Fruit fly (Drosophila melanogaster) whole organism: ENCODE results near the gene CG14568.

Experiments used
- CG8478 ChIP-seq: fragments of >200 bp; optimal IDR thresholded peaks from 2 replicates; lab custom pipeline; 2018; ENCODE audit warnings: inconsistent platforms
- Dll ChIP-seq: fragments of >200 bp; optimal IDR thresholded peaks from 2 replicates; lab custom pipeline; 2017
- EcR ChIP-seq, 2 experiments: fragments of >200 bp; optimal IDR thresholded peaks; 2 replicates each; lab custom pipeline; 2017; ENCODE audit warnings: missing biosample characterization in 2 of 2, missing genetic modification characterization in 2 of 2, missing genetic modification reagents in 2 of 2
- pan ChIP-seq: fragments of >200 bp; optimal IDR thresholded peaks from 2 replicates; lab custom pipeline; 2017
- psq ChIP-seq: fragments of >200 bp; optimal IDR thresholded peaks from 2 replicates; lab custom pipeline; 2017
- usp ChIP-seq: fragments of >200 bp; optimal IDR thresholded peaks from 2 replicates; lab custom pipeline; 2017; ENCODE audit warnings: missing biosample characterization, missing genetic modification characterization, mixed read lengths

CG14568 gene

dm6 chr3L:21700945-21701344 lies 32.3 kb downstream of the CG14568 start:
- no peak for TF ChIP-seq CG8478 (lab: Kevin White, UChicago)
- TF ChIP-seq usp (GFP tag; lab: Kevin White, UChicago) = no peak
- TF ChIP-seq pan (lab: Kevin White, UChicago) = no peak
- TF ChIP-seq psq = no peak
- no peak for TF ChIP-seq Dll (lab: Kevin White, UChicago)
- TF ChIP-seq EcR (GFP tag; optimal IDR thresholded peaks at IDR 0.05; lab: Kevin White, UChicago) = no peak

dm6 chr3L:21700052-21700451 lies 33.2 kb downstream of the CG14568 start:
- TF ChIP-seq EcR (GFP tag; optimal IDR thresholded peaks at IDR 0.05; lab: Kevin White, UChicago) (no peak), Dll (lab: Kevin White, UChicago) (no peak), CG8478 (lab: Kevin White, UChicago) (no peak), usp (GFP tag; lab: Kevin White, UChicago) (no peak), pan (lab: Kevin White, UChicago) (no peak), psq (no peak)

dm6 chr3L:21694647-21695046 lies 38.6 kb downstream of the CG14568 start:
- TF ChIP-seq CG8478 (lab: Kevin White, UChicago) (no peak), Dll (lab: Kevin White, UChicago) (no peak)

DNA sequence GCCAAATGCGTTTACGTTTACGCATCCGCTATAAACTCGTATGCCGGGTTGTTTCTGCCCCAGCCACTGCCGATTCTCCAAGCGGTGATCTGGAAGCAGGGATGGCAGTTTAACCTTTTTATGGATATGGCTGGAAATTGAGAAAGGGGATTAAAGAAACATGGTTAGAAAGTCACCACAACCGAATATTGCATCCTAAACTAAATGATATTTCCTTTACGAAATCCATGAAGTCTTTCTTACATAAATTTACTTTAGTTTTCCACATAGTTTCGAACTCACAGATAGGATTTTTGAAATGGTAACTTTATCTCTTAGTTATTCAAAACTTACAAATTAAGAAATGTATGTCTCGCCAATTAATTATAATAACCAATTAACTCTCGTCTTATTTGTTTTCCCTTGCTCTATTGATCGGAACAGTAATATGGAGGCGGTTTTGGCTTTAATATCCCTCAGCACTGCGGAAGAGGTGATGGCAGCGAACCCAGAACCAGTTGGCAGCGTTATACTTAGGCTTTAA lies 44.6 kb downstream of the CG14568 start:
- TF ChIP-seq usp (GFP tag; lab: Kevin White, UChicago) = no peak
- no peak for TF ChIP-seq EcR (GFP tag; optimal IDR thresholded peaks at IDR 0.05; lab: Kevin White, UChicago)
- no peak for TF ChIP-seq pan (lab: Kevin White, UChicago)
- no peak for TF ChIP-seq psq

dm6 chr3L:21685753-21686152 lies 47.5 kb downstream of the CG14568 start:
- no peak for TF ChIP-seq pan (lab: Kevin White, UChicago)
- no peak for TF ChIP-seq EcR (GFP tag; optimal IDR thresholded peaks at IDR 0.05; lab: Kevin White, UChicago)
- TF ChIP-seq CG8478 (lab: Kevin White, UChicago) = no peak
- TF ChIP-seq Dll (lab: Kevin White, UChicago) = no peak

DNA sequence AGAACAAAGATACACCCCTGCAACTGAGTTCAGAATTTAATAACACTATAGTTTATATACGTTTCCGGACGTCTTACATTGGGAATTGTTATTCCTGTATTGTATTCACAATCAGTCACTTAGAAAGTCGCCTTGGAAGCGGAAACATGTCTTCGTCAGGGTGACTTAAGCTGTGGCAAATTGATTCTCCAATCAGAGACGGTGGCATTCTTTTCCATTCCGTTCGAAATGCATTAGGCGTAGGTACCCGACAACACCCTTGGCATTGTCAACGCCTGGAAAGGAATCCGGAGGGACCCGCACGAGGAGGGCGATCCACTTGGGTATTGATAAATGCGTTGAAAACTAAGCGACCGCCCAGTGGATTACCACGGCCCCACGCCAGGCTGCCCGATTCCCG lies 49.3 kb downstream of the CG14568 start, which contains the start of gene Sfp78E:
TSS of gene Sfp78E (minus strand) at position 101 of the 400 bp plus-strand sequence.
- TF ChIP-seq pan (lab: Kevin White, UChicago) (no peak), CG8478 (lab: Kevin White, UChicago) (no peak), Dll (lab: Kevin White, UChicago) (no peak), psq (no peak), EcR (GFP tag; optimal IDR thresholded peaks at IDR 0.05; lab: Kevin White, UChicago) (no peak), usp (GFP tag; lab: Kevin White, UChicago) (no peak)
